Worm (Caenorhabditis elegans) whole organism, L4/young adult: ENCODE data around the gene C18H7.6.

ENCODE experiments used
- W03F9.2 ChIP-seq: fragments of 150-350 bp; optimal IDR thresholded peaks from 2 replicates; lab custom pipeline; 2014; ENCODE audit warnings: missing biosample characterization, missing genetic modification characterization
- dao-5 ChIP-seq: sonication (generic microtip); optimal IDR thresholded peaks from 2 replicates; lab custom pipeline; 2016; ENCODE audit warnings: missing genotype, missing genetic modification characterization, moderate library complexity, missing compliant biosample characterization
- him-1 ChIP-seq: sonication (generic microtip); optimal IDR thresholded peaks from 2 replicates; lab custom pipeline; 2016; ENCODE audit warnings: missing genotype, missing genetic modification reagents, missing genetic modification characterization, missing compliant biosample characterization

- no peak for TF ChIP-seq him-1 (tag; lab: Kevin White, UChicago)
- TF ChIP-seq W03F9.2 (tag; lab: Kevin White, UChicago): no peak
- no peak for TF ChIP-seq dao-5 (tag; lab: Kevin White, UChicago)
Measured at ce11 chrIV:572487-572886, 19.8 kb downstream of the C18H7.6 start, which contains the start of gene gex-2.
